Fruit fly (Drosophila melanogaster): ENCODE results near the gene CG8043.

The CG8043 gene

DNA sequence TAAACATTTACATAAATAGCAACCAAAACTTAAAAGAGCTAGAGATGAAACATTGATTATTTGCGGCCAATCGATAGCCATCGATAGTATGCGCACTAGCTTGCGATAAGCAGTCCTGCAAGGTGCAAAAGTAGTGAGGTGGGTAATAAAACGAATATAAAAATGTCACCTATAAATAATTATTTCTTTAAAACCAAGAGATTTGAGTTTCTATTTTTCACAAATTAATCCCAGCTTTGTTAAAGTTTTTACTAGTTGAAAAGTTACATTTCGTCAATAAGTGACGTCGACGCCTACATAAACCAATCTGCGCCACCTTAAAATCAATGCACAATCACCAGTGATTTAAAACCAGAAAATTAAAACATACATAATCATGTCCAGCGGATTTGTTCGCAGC is 26.0 kb upstream of the CG8043 start, which contains the start of the genes Mkk4 and SLIRP2 (continued):
- TF ChIP-seq dmrt11E (tag; optimal IDR thresholded peaks at IDR 0.05) (peak; percentile 99), CG7745 (tag; optimal IDR thresholded peaks at IDR 0.05) (peak; percentile 80), tx (GFP tag; optimal IDR thresholded peaks at IDR 0.05) (peak; percentile 99), so (GFP tag; IDR thresholded peaks at IDR 0.05) (peak; percentile 99), CG13775 (GFP tag; optimal IDR thresholded peaks at IDR 0.05) (peak; percentile 99), Dip3 (GFP tag; optimal IDR thresholded peaks at IDR 0.05) (peak; percentile 99), TFAM (GFP tag; optimal IDR thresholded peaks at IDR 0.05) (peak; percentile 93), CG32767 (GFP tag; IDR thresholded peaks at IDR 0.05) (peak; percentile 99), CG7556 (GFP tag; optimal IDR thresholded peaks at IDR 0.05) (peak; percentile 98), CG13123 (GFP tag; optimal IDR thresholded peaks at IDR 0.05) (peak; percentile 98), shn (GFP tag; optimal IDR thresholded peaks at IDR 0.05) (peak; percentile 98), CG11696 (GFP tag; IDR thresholded peaks at IDR 0.05) (peak; percentile 96), Doc3 (GFP tag; IDR thresholded peaks at IDR 0.05; ENCODE audit: partially characterized antibody) (peak; percentile 72; the same call in 2 of the 3 replicates), CG17802 (tag; optimal IDR thresholded peaks at IDR 0.05) (peak; percentile 92), CG4328 (GFP tag; optimal IDR thresholded peaks at IDR 0.05) (peak; percentile 97), Hr78 (GFP tag; optimal IDR thresholded peaks at IDR 0.05) (peak in 1 of 2 experiments; percentile 92), unc-4 (GFP tag; IDR thresholded peaks at IDR 0.05; ENCODE audit: partially characterized antibody) (peak; percentile 82), Poxn (GFP tag; IDR thresholded peaks at IDR 0.05) (peak; percentile 97), CG14965 (GFP tag; optimal IDR thresholded peaks at IDR 0.05; ENCODE audit: borderline replicate concordance) (peak; percentile 89), slbo (GFP tag; IDR thresholded peaks at IDR 0.05) (peak; percentile 99), CG12942 (GFP tag; optimal IDR thresholded peaks at IDR 0.05) (peak; percentile 98), ewg (GFP tag; optimal IDR thresholded peaks at IDR 0.05) (peak; percentile 98), H15 (GFP tag; IDR thresholded peaks at IDR 0.05) (peak; percentile 99), croc (GFP tag; conservative IDR thresholded peaks at IDR 0.05) (peak; percentile 98), CG1529 (GFP tag; optimal IDR thresholded peaks at IDR 0.05) (peak; percentile 97), ATbp (GFP tag; optimal IDR thresholded peaks at IDR 0.05) (peak; percentile 97), Rx (GFP tag; IDR thresholded peaks at IDR 0.05) (peak; percentile 97), danr (GFP tag; IDR thresholded peaks at IDR 0.05) (peak; percentile 97), CG11504 (tag; optimal IDR thresholded peaks at IDR 0.05) (peak; percentile 98), Nf-YC (tag; optimal IDR thresholded peaks at IDR 0.05) (peak; percentile 91), Dbx (GFP tag; IDR thresholded peaks at IDR 0.05) (peak; percentile 99), amos (GFP tag; IDR thresholded peaks at IDR 0.05; ENCODE audit: partially characterized antibody) (peak; percentile 92), dati (GFP tag; IDR thresholded peaks at IDR 0.05) (peak; percentile 98), Drgx (GFP tag; IDR thresholded peaks at IDR 0.05) (peak; percentile 98), CG3163 (GFP tag; optimal IDR thresholded peaks at IDR 0.05) (peak; percentile 92), grn (GFP tag; optimal IDR thresholded peaks at IDR 0.05) (peak; percentile 91), Atf6 (GFP tag; IDR thresholded peaks at IDR 0.05) (peak; percentile 99), Dll (GFP tag; IDR thresholded peaks at IDR 0.05; ENCODE audit: partially characterized antibody) (peak; percentile 89), exex (tag; optimal IDR thresholded peaks at IDR 0.05) (peak; percentile 92), Eip74EF (GFP tag; optimal IDR thresholded peaks at IDR 0.05) (peak in 1 of 2 experiments; percentile 98), B-H2 (GFP tag; optimal IDR thresholded peaks at IDR 0.05) (peak; percentile 98), CG18764 (GFP tag; optimal IDR thresholded peaks at IDR 0.05) (peak; percentile 98), ERR (GFP tag; optimal IDR thresholded peaks at IDR 0.05) (peak; percentile 94), maf-S (GFP tag; optimal IDR thresholded peaks at IDR 0.05) (peak; percentile 99), CG17361 (GFP tag; IDR thresholded peaks at IDR 0.05) (peak; percentile 100), CG18011 (GFP tag; optimal IDR thresholded peaks at IDR 0.05) (peak; percentile 92), tll (GFP tag; optimal IDR thresholded peaks at IDR 0.05) (peak; percentile 71 to 88), lmd (GFP tag; IDR thresholded peaks at IDR 0.05) (peak; percentile 99), Nf-YA (GFP tag; IDR thresholded peaks at IDR 0.05) (peak; percentile 97), CG8089 (GFP tag; optimal IDR thresholded peaks at IDR 0.05) (peak; percentile 99)
